Fruit fly (Drosophila melanogaster): ENCODE data around the gene iPLA2-VIA.
A peak's percentile ranks its signal among the peaks of the same experiment; 100 is the strongest.

The iPLA2-VIA gene

DNA sequence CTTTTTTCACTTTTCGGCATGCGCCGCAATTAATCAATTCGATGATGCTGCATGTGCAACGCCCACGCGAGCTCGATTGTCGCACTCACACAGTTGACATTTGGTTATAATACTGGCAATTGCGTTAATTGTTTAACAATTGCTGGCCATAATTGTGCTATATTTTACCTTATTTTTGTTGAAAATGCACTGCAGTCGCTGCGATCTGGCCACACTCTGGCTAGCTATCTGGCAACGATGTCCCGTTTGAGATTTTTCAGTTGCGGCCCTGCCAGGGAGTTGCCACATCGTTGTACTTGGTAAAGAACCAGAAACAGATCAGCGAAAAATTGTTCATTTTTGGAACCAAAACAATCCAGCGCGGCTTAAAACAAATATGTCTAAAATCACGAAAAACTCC, 34.2 kb upstream of the iPLA2-VIA start, which contains the start of the genes CG6707 and CG46387 (continued):
- peak; percentile 25 for TF ChIP-seq Xbp1 (GFP tag; optimal IDR thresholded peaks at IDR 0.05)
- TF ChIP-seq CG7786 (GFP tag; optimal IDR thresholded peaks at IDR 0.05) = peak; percentile 3
- TF ChIP-seq knrl (GFP tag; IDR thresholded peaks at IDR 0.05; ENCODE audit: partially characterized antibody) = peak; percentile 54
- TF ChIP-seq Gug (GFP tag; IDR thresholded peaks at IDR 0.05) = peak; percentile 25; the same call in 1 of the 4 replicates
- peak; percentile 53 for TF ChIP-seq hkb (optimal IDR thresholded peaks at IDR 0.05)
- no peak for TF ChIP-seq hkb (GFP tag; IDR thresholded peaks at IDR 0.05)
- peak; percentile 45 for TF ChIP-seq lilli (GFP tag; optimal IDR thresholded peaks at IDR 0.05)
- TF ChIP-seq CG8290 (GFP tag; optimal IDR thresholded peaks at IDR 0.05) = no peak
- TF ChIP-seq CG8290 (tag; optimal IDR thresholded peaks at IDR 0.05) = peak in 1 of 2 experiments; percentile 65
- TF ChIP-seq CG2116 (GFP tag; optimal IDR thresholded peaks at IDR 0.05) = peak; percentile 45
- TF ChIP-seq E2f1 (GFP tag; IDR thresholded peaks at IDR 0.05) = 0 out of 2 replicates have a peak, but pooled peaks have one; percentile 12
- no peak for TF ChIP-seq Trl (optimal IDR thresholded peaks at IDR 0.05)
- peak; percentile 16 for TF ChIP-seq Trl (GFP tag; optimal IDR thresholded peaks at IDR 0.05)
- TF ChIP-seq Dll (GFP tag; IDR thresholded peaks at IDR 0.05; ENCODE audit: partially characterized antibody) = peak; percentile 19; the same call in 1 of the 4 replicates
- peak; percentile 44; the same call in 1 of the 2 replicates for TF ChIP-seq Bgb (GFP tag; IDR thresholded peaks at IDR 0.05; ENCODE audit: partially characterized antibody)
- peak; percentile 72 for TF ChIP-seq Lhr (GFP tag; optimal IDR thresholded peaks at IDR 0.05)
- peak; percentile 74 for TF ChIP-seq HmgZ (tag; optimal IDR thresholded peaks at IDR 0.05)
- no peak for TF ChIP-seq insv (GFP tag; optimal IDR thresholded peaks at IDR 0.05)
- TF ChIP-seq BEAF-32 (GFP tag; optimal IDR thresholded peaks at IDR 0.05) = peak; percentile 38
- TF ChIP-seq her (GFP tag; optimal IDR thresholded peaks at IDR 0.05) = no peak
- TF ChIP-seq stwl (tag; optimal IDR thresholded peaks at IDR 0.05) = peak; percentile 76
- TF ChIP-seq CG1603 (tag; optimal IDR thresholded peaks at IDR 0.05) = peak; percentile 82
- TF ChIP-seq E2f2 (GFP tag; IDR thresholded peaks at IDR 0.05) = peak; percentile 61
- TF ChIP-seq CG4424 (GFP tag; optimal IDR thresholded peaks at IDR 0.05) = no peak
- TF ChIP-seq onecut (GFP tag; IDR thresholded peaks at IDR 0.05) = no peak; the same call in 1 of the 2 replicates
- TF ChIP-seq CG9609 (GFP tag; optimal IDR thresholded peaks at IDR 0.05) = no peak
- TF ChIP-seq grau (tag; optimal IDR thresholded peaks at IDR 0.05) = peak; percentile 3
- peak; percentile 44 for TF ChIP-seq Rfx (GFP tag; IDR thresholded peaks at IDR 0.05)
- TF ChIP-seq ERR (GFP tag; optimal IDR thresholded peaks at IDR 0.05) = no peak
- peak; percentile 12 for TF ChIP-seq Hsf (GFP tag; optimal IDR thresholded peaks at IDR 0.05)
- TF ChIP-seq CG18764 (GFP tag; optimal IDR thresholded peaks at IDR 0.05) = no peak
- TF ChIP-seq Hmr (GFP tag; optimal IDR thresholded peaks at IDR 0.05) = peak; percentile 56
- TF ChIP-seq CG13775 (GFP tag; optimal IDR thresholded peaks at IDR 0.05) = no peak
- TF ChIP-seq CG6765 (GFP tag; optimal IDR thresholded peaks at IDR 0.05) = no peak
- peak; percentile 15 for TF ChIP-seq CG2712 (tag; optimal IDR thresholded peaks at IDR 0.05)
- TF ChIP-seq Sin3A (optimal IDR thresholded peaks at IDR 0.05) = peak; percentile 47
- TF ChIP-seq pum (GFP tag; optimal IDR thresholded peaks at IDR 0.05) = peak; percentile 47
- no peak for TF ChIP-seq Drgx (GFP tag; IDR thresholded peaks at IDR 0.05)
- peak; percentile 55 for TF ChIP-seq CG2120 (GFP tag; optimal IDR thresholded peaks at IDR 0.05)
- TF ChIP-seq CG10147 (GFP tag; optimal IDR thresholded peaks at IDR 0.05) = no peak
- TF ChIP-seq shn (GFP tag; optimal IDR thresholded peaks at IDR 0.05) = peak; percentile 43
- TF ChIP-seq CG17328 (GFP tag; IDR thresholded peaks at IDR 0.05) = no peak
- peak; percentile 23 for TF ChIP-seq sens (GFP tag)
- no peak for TF ChIP-seq yki (optimal IDR thresholded peaks at IDR 0.05)
- TF ChIP-seq phol (tag; optimal IDR thresholded peaks at IDR 0.05) = peak; percentile 47
- 0 out of 3 replicates have a peak, but pooled peaks have one; percentile 36 for TF ChIP-seq zfh1 (GFP tag; IDR thresholded peaks at IDR 0.05)
- peak; percentile 47 for TF ChIP-seq B-H2 (GFP tag; optimal IDR thresholded peaks at IDR 0.05)
- no peak for TF ChIP-seq bcd (GFP tag; optimal IDR thresholded peaks at IDR 0.05)
- no peak for TF ChIP-seq tio (GFP tag; optimal IDR thresholded peaks at IDR 0.05)
- TF ChIP-seq CG33557 (GFP tag; optimal IDR thresholded peaks at IDR 0.05) = no peak
- TF ChIP-seq tgo (GFP tag; IDR thresholded peaks at IDR 0.05) = 0 out of 3 replicates have a peak, but pooled peaks have one; percentile 25
- TF ChIP-seq CG7839 (tag; optimal IDR thresholded peaks at IDR 0.05) = no peak
- peak; percentile 54; the same call in 1 of the 3 replicates for TF ChIP-seq Dbx (GFP tag; IDR thresholded peaks at IDR 0.05)

Measured in whole organism, embryonic.